Worm (Caenorhabditis elegans) whole organism, mixed stage, embryonic: ENCODE measurements around the gene rin-1.
A peak's percentile ranks its signal among the peaks of the same experiment; 100 is the strongest.

Experiments used
- M03D4.4 ChIP-seq: sonication (generic microtip); optimal IDR thresholded peaks from 2 replicates; lab custom pipeline; 2017; ENCODE audit warnings: mild to moderate bottlenecking, missing genetic modification characterization, missing compliant biosample characterization
- bed-3 ChIP-seq: fragments of 200-800 bp; sonication (Bioruptor generic); optimal IDR thresholded peaks from 3 replicates; lab custom pipeline; 2018; ENCODE audit warnings: mild to moderate bottlenecking, missing genetic modification characterization, moderate library complexity, missing compliant biosample characterization
- blmp-1 ChIP-seq: fragments of 150-350 bp; optimal IDR thresholded peaks from 2 replicates; lab custom pipeline; 2014; ENCODE audit warnings: missing biosample characterization, missing genetic modification characterization
- ceh-39 ChIP-seq: fragments of 150-350 bp; optimal IDR thresholded peaks from 2 replicates; lab custom pipeline; 2014; ENCODE audit warnings: missing biosample characterization, missing genetic modification characterization
- ceh-43 ChIP-seq: fragments of 200-800 bp; sonication (Bioruptor generic); optimal IDR thresholded peaks from 2 replicates; lab custom pipeline; 2018; ENCODE audit warnings: mild to moderate bottlenecking, missing genetic modification characterization, moderate library complexity, missing compliant biosample characterization
- ceh-83 ChIP-seq: fragments of 200-800 bp; sonication (Bioruptor generic); optimal IDR thresholded peaks from 2 replicates; lab custom pipeline; 2018; ENCODE audit warnings: mild to moderate bottlenecking, missing genetic modification characterization, missing compliant biosample characterization
- ces-1 ChIP-seq: fragments of 150-350 bp; optimal IDR thresholded peaks from 2 replicates; lab custom pipeline; 2014; ENCODE audit warnings: missing biosample characterization, missing genetic modification reagents, missing genetic modification characterization
- cnd-1 ChIP-seq: fragments of 200-800 bp; sonication (Bioruptor generic); optimal IDR thresholded peaks from 2 replicates; lab custom pipeline; 2018; ENCODE audit warnings: mild to moderate bottlenecking, missing genetic modification characterization, missing compliant biosample characterization
- drap-1 ChIP-seq: fragments of 200-800 bp; sonication (Bioruptor generic); optimal IDR thresholded peaks from 3 replicates; lab custom pipeline; 2018; ENCODE audit warnings: mild to moderate bottlenecking, missing genetic modification characterization, missing compliant biosample characterization
- elt-1 ChIP-seq: sonication (generic microtip); optimal IDR thresholded peaks from 2 replicates; lab custom pipeline; 2017; ENCODE audit warnings: missing genetic modification characterization, mild to moderate bottlenecking, missing compliant biosample characterization, antibody characterized with exemption, moderate library complexity, borderline replicate concordance; ENCODE audit not compliant: insufficient read depth
- elt-3 ChIP-seq: fragments of 150-350 bp; optimal IDR thresholded peaks from 2 replicates; lab custom pipeline; 2014; ENCODE audit warnings: missing biosample characterization, missing genetic modification characterization
- flh-1 ChIP-seq: fragments of 200-800 bp; sonication (Bioruptor generic); optimal IDR thresholded peaks from 2 replicates; lab custom pipeline; 2018; ENCODE audit warnings: mild to moderate bottlenecking, missing genetic modification characterization, moderate library complexity, missing compliant biosample characterization
- ham-2 ChIP-seq: fragments of 200-800 bp; sonication (Bioruptor generic); optimal IDR thresholded peaks from 2 replicates; lab custom pipeline; 2018; ENCODE audit warnings: mild to moderate bottlenecking, missing genetic modification characterization, missing compliant biosample characterization
- hlh-1 ChIP-seq: fragments of 150-350 bp; optimal IDR thresholded peaks from 2 replicates; lab custom pipeline; 2014; ENCODE audit warnings: missing biosample characterization, missing genetic modification reagents, missing genetic modification characterization
- lin-32 ChIP-seq: fragments of 200-800 bp; sonication (Bioruptor generic); optimal IDR thresholded peaks from 2 replicates; lab custom pipeline; 2018; ENCODE audit warnings: mild to moderate bottlenecking, missing genetic modification characterization, missing compliant biosample characterization
- lsy-2 ChIP-seq: fragments of 150-350 bp; optimal IDR thresholded peaks from 2 replicates; lab custom pipeline; 2014; ENCODE audit warnings: missing biosample characterization, missing genetic modification characterization
- mab-5 ChIP-seq: fragments of 150-350 bp; optimal IDR thresholded peaks from 2 replicates; lab custom pipeline; 2014; ENCODE audit warnings: missing biosample characterization, missing genetic modification characterization
- mls-2 ChIP-seq: sonication (generic microtip); optimal IDR thresholded peaks from 2 replicates; lab custom pipeline; 2016; ENCODE audit warnings: mild to moderate bottlenecking, missing genetic modification characterization, moderate library complexity, missing compliant biosample characterization
- nhr-12 ChIP-seq: fragments of 150-350 bp; optimal IDR thresholded peaks from 2 replicates; lab custom pipeline; 2014; ENCODE audit warnings: missing biosample characterization, missing genetic modification characterization
- nhr-2 ChIP-seq: fragments of 150-350 bp; optimal IDR thresholded peaks from 2 replicates; lab custom pipeline; 2014; ENCODE audit warnings: missing biosample characterization, missing genetic modification characterization
- nhr-237 ChIP-seq: fragments of 150-350 bp; optimal IDR thresholded peaks from 2 replicates; lab custom pipeline; 2014; ENCODE audit warnings: missing biosample characterization, missing genetic modification characterization
- nhr-28 ChIP-seq: fragments of 150-350 bp; optimal IDR thresholded peaks from 2 replicates; lab custom pipeline; 2014; ENCODE audit warnings: missing biosample characterization, missing genetic modification characterization
- nhr-76 ChIP-seq: sonication (generic microtip); optimal IDR thresholded peaks from 2 replicates; lab custom pipeline; 2017; ENCODE audit warnings: missing biosample characterization, missing genetic modification characterization
- pha-4 ChIP-seq: fragments of 150-350 bp; optimal IDR thresholded peaks from 2 replicates; lab custom pipeline; 2018; ENCODE audit warnings: missing biosample characterization, missing genetic modification reagents, missing genetic modification characterization
- snpc-4 ChIP-seq: fragments of 150-350 bp; optimal IDR thresholded peaks from 2 replicates; lab custom pipeline; 2014; ENCODE audit warnings: missing biosample characterization, missing genetic modification characterization
- tbx-8 ChIP-seq: fragments of 200-800 bp; sonication (Bioruptor generic); optimal IDR thresholded peaks from 2 replicates; lab custom pipeline; 2018; ENCODE audit warnings: mild to moderate bottlenecking, missing genetic modification characterization, moderate library complexity, missing compliant biosample characterization
- unc-120 ChIP-seq: sonication (generic microtip); optimal IDR thresholded peaks from 2 replicates; lab custom pipeline; 2017; ENCODE audit warnings: missing genetic modification characterization, missing compliant biosample characterization; ENCODE audit not compliant: poor library complexity, severe bottlenecking
- unc-39 ChIP-seq: fragments of 150-350 bp; optimal IDR thresholded peaks from 2 replicates; lab custom pipeline; 2014; ENCODE audit warnings: missing biosample characterization, missing genetic modification characterization
- unc-62 ChIP-seq: fragments of 150-350 bp; optimal IDR thresholded peaks from 2 replicates; lab custom pipeline; 2014; ENCODE audit warnings: missing biosample characterization, missing genetic modification reagents, missing genetic modification characterization
- zip-8 ChIP-seq: fragments of 150-350 bp; optimal IDR thresholded peaks from 2 replicates; lab custom pipeline; 2014; ENCODE audit warnings: missing biosample characterization, missing genetic modification characterization
- ztf-11 ChIP-seq: fragments of 150-350 bp; optimal IDR thresholded peaks from 2 replicates; lab custom pipeline; 2014; ENCODE audit warnings: missing biosample characterization, missing genetic modification characterization

The rin-1 gene

DNA sequence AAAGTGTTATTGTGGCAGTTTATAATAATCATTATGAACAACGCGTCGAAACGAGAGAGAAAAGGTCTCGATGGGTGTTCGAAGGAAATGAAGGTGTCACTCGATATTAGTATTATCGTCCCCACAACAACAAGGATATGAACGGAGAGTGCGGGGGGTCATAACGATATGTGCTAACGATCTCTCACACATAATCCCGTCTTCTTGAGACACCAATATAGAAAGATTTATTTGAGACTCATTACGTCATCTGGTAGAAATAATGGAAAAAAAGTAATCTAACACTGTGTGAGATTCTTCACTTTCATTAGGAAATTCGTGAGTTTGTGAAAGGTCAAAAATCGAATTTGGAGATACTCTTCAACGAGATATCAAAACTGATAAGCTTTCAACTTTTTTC is 23.7 kb downstream of the rin-1 start:
- peak; percentile 79 for TF ChIP-seq zip-8
- TF ChIP-seq ztf-11 (tag; lab: Kevin White, UChicago): peak; percentile 9
- TF ChIP-seq unc-62 (GFP tag; lab: Kevin White, UChicago): peak; percentile 3
- peak; percentile 69 for TF ChIP-seq nhr-2 (tag; lab: Kevin White, UChicago)
- no peak for TF ChIP-seq bed-3 (GFP tag; lab: Kevin White, UChicago)
- TF ChIP-seq, all 35 proteins: peak for 4

DNA sequence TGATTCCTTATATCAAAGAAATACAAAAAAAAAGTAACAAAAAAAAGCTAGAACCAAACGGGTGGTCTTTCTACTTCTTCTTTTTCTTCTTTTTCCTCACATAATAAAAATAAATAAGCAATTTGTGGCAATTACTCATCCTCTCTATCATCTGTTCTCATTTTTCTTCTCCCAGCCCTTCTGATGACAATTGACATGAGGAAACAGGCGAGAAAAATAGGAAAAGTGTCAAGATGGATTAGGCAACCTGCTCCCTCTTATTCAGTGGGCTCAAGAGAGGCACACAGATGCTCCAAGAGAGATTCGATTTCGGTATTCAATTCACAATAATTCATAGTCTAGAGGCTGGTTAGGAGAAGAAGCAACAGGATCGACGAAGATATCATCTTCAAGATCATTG is 24.6 kb downstream of the rin-1 start:
- TF ChIP-seq unc-62 (GFP tag; lab: Kevin White, UChicago) (peak; percentile 82), tbx-8 (GFP tag; lab: Kevin White, UChicago) (no peak), unc-120 (peak; percentile 43), mab-5 (tag; lab: Kevin White, UChicago) (no peak), ces-1 (GFP tag; lab: Kevin White, UChicago) (peak; percentile 75)

DNA sequence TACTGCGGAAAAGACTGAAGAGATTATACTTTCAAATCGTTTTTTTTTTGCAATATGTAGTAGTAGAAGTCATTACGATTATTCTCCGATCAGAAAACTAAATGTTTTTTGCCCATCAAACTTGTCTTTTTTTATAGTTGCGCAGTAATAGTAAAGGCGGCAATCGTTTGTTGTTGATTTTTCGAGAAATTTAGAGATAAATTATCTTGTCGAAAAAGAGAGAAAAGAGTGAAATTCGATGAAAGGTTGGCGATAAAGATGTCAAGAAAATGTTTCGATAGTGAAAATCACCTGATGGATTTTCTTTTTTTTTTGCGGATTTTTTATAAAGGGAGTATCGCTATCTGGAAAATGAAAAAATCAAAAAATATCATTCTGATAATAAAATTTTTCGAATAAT is 26.9 kb downstream of the rin-1 start:
- TF ChIP-seq flh-1 (GFP tag; lab: Kevin White, UChicago): no peak

DNA sequence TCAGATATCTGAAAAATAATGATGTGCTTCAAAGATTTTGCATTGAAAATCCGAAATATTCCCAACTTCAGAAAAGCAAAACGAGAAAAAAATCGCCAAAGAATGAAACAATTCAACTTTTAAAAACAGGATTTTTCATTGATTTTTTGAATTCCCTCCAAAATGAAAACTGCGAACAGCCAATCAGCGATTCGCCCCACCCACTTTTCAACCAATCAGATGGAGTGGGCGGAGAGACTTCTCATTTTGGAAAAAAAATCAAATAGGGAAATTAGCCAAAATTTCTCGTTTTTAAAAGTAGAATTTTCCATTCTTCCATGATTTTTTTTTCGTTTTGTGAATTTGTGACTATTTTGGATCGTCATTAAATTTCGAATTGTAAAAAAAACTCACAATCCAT is 30.6 kb downstream of the rin-1 start:
- TF ChIP-seq ceh-43 (no peak), pha-4 (tag; lab: Kevin White, UChicago) (no peak), ham-2 (GFP tag; lab: Kevin White, UChicago) (no peak), M03D4.4 (tag; lab: Kevin White, UChicago) (no peak), bed-3 (GFP tag; lab: Kevin White, UChicago) (no peak), snpc-4 (tag; lab: Kevin White, UChicago) (no peak), mab-5 (tag; lab: Kevin White, UChicago) (no peak)

DNA sequence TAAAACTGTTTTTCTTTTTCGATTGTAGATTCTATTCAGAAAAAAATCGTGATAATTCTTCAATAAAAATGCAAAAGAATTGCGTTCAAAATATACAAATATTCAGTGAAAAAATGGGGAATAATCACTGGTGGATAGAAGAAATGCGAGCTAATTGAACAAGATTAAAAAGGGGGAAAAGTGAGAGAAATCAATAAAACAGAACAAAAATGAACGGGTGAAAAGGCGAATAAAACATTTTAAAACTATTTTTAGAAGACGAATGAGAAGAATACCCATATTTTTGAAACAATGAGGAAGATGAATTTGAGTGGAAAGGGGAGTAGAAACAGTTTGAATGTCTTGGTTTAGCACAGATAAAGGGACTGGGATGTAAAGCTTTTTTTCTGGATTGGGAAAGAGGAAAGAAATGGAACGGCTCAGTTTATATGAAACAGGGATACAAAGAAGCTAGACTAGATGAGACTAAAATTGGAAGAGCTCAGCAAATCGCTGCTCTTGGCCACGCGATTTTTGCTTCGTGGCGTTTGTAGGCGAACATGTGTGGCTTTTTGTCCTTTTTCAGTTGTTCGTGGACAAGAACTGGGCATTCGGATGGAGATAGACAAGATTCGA is 31.1 kb downstream of the rin-1 start, which contains the start of gene Y50E8A.12:
Y50E8A.12 (minus strand) TSS at position 51 of the 615 bp plus-strand sequence.
- no peak for TF ChIP-seq ceh-43
- no peak for TF ChIP-seq lin-32 (GFP tag; lab: Kevin White, UChicago)
- TF ChIP-seq nhr-28 (tag; lab: Kevin White, UChicago): no peak
- no peak for TF ChIP-seq blmp-1 (tag; lab: Kevin White, UChicago)
- TF ChIP-seq nhr-12 (tag; lab: Kevin White, UChicago): no peak
- TF ChIP-seq snpc-4 (tag; lab: Kevin White, UChicago): no peak
- TF ChIP-seq mls-2 (tag; lab: Kevin White, UChicago): no peak
- no peak for TF ChIP-seq lsy-2 (tag; lab: Kevin White, UChicago)
- TF ChIP-seq bed-3 (GFP tag; lab: Kevin White, UChicago): no peak
- TF ChIP-seq nhr-2 (tag; lab: Kevin White, UChicago): no peak
- no peak for TF ChIP-seq pha-4 (tag; lab: Kevin White, UChicago)
- TF ChIP-seq ceh-39 (tag; lab: Kevin White, UChicago): no peak
- no peak for TF ChIP-seq cnd-1 (tag; lab: Kevin White, UChicago)
- TF ChIP-seq elt-3 (tag; lab: Kevin White, UChicago): no peak
- no peak for TF ChIP-seq M03D4.4 (tag; lab: Kevin White, UChicago)
- TF ChIP-seq nhr-237 (tag; lab: Kevin White, UChicago): no peak
- TF ChIP-seq unc-62 (GFP tag; lab: Kevin White, UChicago): no peak
- no peak for TF ChIP-seq drap-1 (GFP tag; lab: Kevin White, UChicago)

DNA sequence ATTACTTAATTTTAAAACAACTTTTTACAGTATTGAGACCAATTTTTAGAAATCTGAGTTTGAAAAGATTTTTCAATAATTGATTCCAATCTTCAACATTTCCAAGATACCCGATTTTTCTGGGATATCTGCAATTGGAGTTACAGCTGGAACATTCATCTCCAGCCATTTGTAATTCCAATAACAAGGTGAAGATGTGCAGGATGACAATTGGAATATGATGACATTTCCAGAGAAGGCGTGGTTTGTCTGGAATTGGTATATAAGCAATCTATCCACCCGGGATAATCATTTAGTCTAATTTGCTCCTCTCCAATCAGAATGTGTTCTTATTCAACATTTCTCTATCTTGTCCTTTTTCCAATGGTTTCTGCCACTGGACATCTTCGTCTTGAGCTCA is 34.3 kb downstream of the rin-1 start, which contains the start of gene Y50E8A.11:
Y50E8A.11 (plus strand) TSS at position 301 of the 400 bp plus-strand sequence.
- TF ChIP-seq drap-1 (GFP tag; lab: Kevin White, UChicago): no peak
- no peak for TF ChIP-seq ces-1 (GFP tag; lab: Kevin White, UChicago)
- TF ChIP-seq nhr-12 (tag; lab: Kevin White, UChicago): no peak
- TF ChIP-seq tbx-8 (GFP tag; lab: Kevin White, UChicago): no peak
- TF ChIP-seq blmp-1 (tag; lab: Kevin White, UChicago): no peak

DNA sequence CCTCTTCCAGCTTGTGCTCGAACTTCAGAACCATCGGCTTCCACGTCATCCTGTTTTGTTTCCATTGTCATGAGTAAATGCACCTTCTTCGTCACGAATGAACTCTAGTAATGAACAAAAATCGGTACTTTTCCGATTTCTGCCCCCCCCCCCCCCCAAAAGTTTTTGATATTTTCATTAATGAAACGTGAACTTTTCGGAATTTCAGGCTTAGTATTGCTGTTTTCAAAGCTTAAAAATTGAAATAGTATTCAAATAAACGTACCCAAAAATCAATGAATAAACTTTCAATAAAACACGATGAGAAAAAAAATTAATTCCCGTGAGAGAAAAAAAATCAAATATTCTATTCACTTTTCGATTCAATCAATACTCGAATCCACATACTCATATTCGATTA is 35.8 kb downstream of the rin-1 start, which contains the start of the genes scrm-7 and Y50E8A.10:
scrm-7 (minus strand) TSS at position 101 of the 400 bp plus-strand sequence.
Y50E8A.10 (plus strand) TSS at position 353 of the 400 bp plus-strand sequence.
- TF ChIP-seq tbx-8 (GFP tag; lab: Kevin White, UChicago): no peak
- TF ChIP-seq ceh-83 (GFP tag; lab: Kevin White, UChicago): no peak
- TF ChIP-seq nhr-76: no peak
- no peak for TF ChIP-seq lsy-2 (tag; lab: Kevin White, UChicago)
- TF ChIP-seq mls-2 (tag; lab: Kevin White, UChicago): no peak
- no peak for TF ChIP-seq hlh-1 (tag; lab: Kevin White, UChicago)
- TF ChIP-seq ces-1 (GFP tag; lab: Kevin White, UChicago): no peak
- TF ChIP-seq unc-39 (tag; lab: Kevin White, UChicago): no peak
- no peak for TF ChIP-seq blmp-1 (tag; lab: Kevin White, UChicago)
- TF ChIP-seq drap-1 (GFP tag; lab: Kevin White, UChicago): no peak
- TF ChIP-seq elt-3 (tag; lab: Kevin White, UChicago): no peak
- no peak for TF ChIP-seq nhr-28 (tag; lab: Kevin White, UChicago)
- no peak for TF ChIP-seq ceh-39 (tag; lab: Kevin White, UChicago)
- TF ChIP-seq M03D4.4 (tag; lab: Kevin White, UChicago): no peak
- TF ChIP-seq zip-8: no peak
- TF ChIP-seq elt-1 (tag; lab: Kevin White, UChicago): no peak
- no peak for TF ChIP-seq nhr-237 (tag; lab: Kevin White, UChicago)
- no peak for TF ChIP-seq ztf-11 (tag; lab: Kevin White, UChicago)
- TF ChIP-seq lin-32 (GFP tag; lab: Kevin White, UChicago): no peak
- no peak for TF ChIP-seq flh-1 (GFP tag; lab: Kevin White, UChicago)
